Fruit fly (Drosophila melanogaster): Measurements from ENCODE around the gene ENGase.

DNA sequence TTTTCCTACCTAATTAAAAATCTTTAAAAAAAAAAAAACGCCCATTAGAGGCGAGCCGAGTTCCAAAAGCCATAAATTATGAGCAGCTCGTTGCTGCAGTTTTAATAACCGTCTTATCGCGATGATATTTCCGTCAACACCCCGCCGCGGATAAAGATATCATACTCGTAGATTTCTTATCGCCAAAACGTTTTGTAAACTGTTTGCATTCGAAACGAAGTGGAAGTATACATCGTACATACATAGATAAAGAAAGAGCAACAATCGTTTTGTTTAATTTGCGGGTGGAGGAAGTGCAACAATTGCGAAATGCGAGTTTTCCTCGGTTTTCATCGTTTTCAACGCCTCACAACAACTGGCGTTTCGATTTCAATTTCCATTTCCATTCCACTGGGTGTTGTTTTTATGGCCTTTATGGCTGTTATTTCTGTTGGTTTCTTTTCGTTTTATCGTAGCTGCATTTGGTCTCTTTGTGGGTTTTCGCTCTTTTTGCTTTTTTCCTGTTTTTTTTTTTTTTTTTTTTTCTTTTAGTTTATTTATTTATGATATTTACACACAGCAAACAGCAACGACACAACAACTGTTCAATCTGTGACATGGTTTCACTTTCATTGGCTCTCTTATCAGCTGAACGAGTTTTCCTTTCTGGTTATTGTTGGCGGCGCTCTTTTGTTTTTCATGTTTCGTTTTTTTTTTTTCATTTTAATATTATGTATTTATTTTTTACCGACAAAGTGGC, 49.7 kb downstream of the ENGase start:
- TF ChIP-seq CTCF (optimal IDR thresholded peaks at IDR 0.05): no peak
- TF ChIP-seq CG8478 (optimal IDR thresholded peaks at IDR 0.05): no peak
